Fruit fly (Drosophila melanogaster) whole organism, prepupa: Measurements from ENCODE around the gene Tbca.

ENCODE experiments used
- Blimp-1 ChIP-seq: fragments of 200-800 bp; sonication (Bioruptor generic); optimal IDR thresholded peaks from 3 replicates; lab custom pipeline; 2017; ENCODE audit warnings: missing biosample characterization, missing genetic modification characterization, mild to moderate bottlenecking, moderate library complexity, missing genetic modification reagents
- CG3919 ChIP-seq: fragments of 200-800 bp; sonication (Bioruptor generic); optimal IDR thresholded peaks from 3 replicates; lab custom pipeline; 2016; ENCODE audit warnings: missing biosample characterization, missing genetic modification characterization
- Ets21C ChIP-seq: fragments of 200-800 bp; sonication (Bioruptor generic); optimal IDR thresholded peaks from 3 replicates; lab custom pipeline; 2016; ENCODE audit warnings: missing biosample characterization, missing genetic modification characterization
- Gug ChIP-seq: fragments of 200-800 bp; sonication (Bioruptor generic); IDR thresholded peaks from 2 replicates; pipeline ENCODE4 v1.3.6; 2022; ENCODE audit warnings: missing biosample characterization, missing genetic modification characterization
- Sox15 ChIP-seq: fragments of 200-800 bp; sonication (Bioruptor generic); optimal IDR thresholded peaks from 3 replicates; lab custom pipeline; 2016; ENCODE audit warnings: missing biosample characterization, missing genetic modification characterization

dm6 chr3R:31706895-31707238, 36.4 kb upstream of the Tbca start:
- TF ChIP-seq Blimp-1 (GFP tag; lab: Kevin White, UChicago) (no peak), CG3919 (GFP tag; lab: Kevin White, UChicago) (no peak), Sox15 (GFP tag; lab: Kevin White, UChicago) (no peak), Ets21C (GFP tag; lab: Kevin White, UChicago) (no peak), Gug (GFP tag; lab: Robert Waterston, UW) (no peak)
